Fruit fly (Drosophila melanogaster) whole organism, prepupa: Measurements from ENCODE around the gene CG18731.

Experiments
- Blimp-1 ChIP-seq: fragments of 200-800 bp; sonication (Bioruptor generic); optimal IDR thresholded peaks from 3 replicates; lab custom pipeline; 2017; ENCODE audit warnings: missing biosample characterization, missing genetic modification characterization, mild to moderate bottlenecking, moderate library complexity, missing genetic modification reagents
- CG10631 ChIP-seq: fragments of 200-800 bp; sonication (Bioruptor generic); optimal IDR thresholded peaks from 2 replicates; lab custom pipeline; 2016; ENCODE audit warnings: missing biosample characterization, missing genetic modification characterization
- CG10669 ChIP-seq: fragments of 200-800 bp; sonication (Bioruptor generic); optimal IDR thresholded peaks from 3 replicates; lab custom pipeline; 2018; ENCODE audit warnings: missing biosample characterization, mild to moderate bottlenecking, missing genetic modification characterization, moderate library complexity
- CG11294 ChIP-seq: fragments of 200-800 bp; sonication (Bioruptor generic); IDR thresholded peaks from 2 replicates; pipeline ENCODE4 v1.3.6; 2022; ENCODE audit warnings: missing biosample characterization, missing genetic modification characterization
- CG11762 ChIP-seq: fragments of 200-800 bp; sonication (Bioruptor generic); optimal IDR thresholded peaks from 3 replicates; lab custom pipeline; 2016; ENCODE audit warnings: missing biosample characterization, missing genetic modification characterization; ENCODE audit not compliant: insufficient read depth
- CG11902 ChIP-seq: fragments of 200-800 bp; sonication (Bioruptor generic); optimal IDR thresholded peaks from 3 replicates; lab custom pipeline; 2016; ENCODE audit warnings: missing biosample characterization, missing genetic modification characterization
- CG1621 ChIP-seq: fragments of 200-800 bp; sonication (Bioruptor generic); optimal IDR thresholded peaks from 3 replicates; lab custom pipeline; 2018; ENCODE audit warnings: missing biosample characterization, mild to moderate bottlenecking, missing genetic modification characterization
- CG3032 ChIP-seq: fragments of 200-800 bp; optimal IDR thresholded peaks from 2 replicates; lab custom pipeline; 2019; ENCODE audit warnings: missing biosample characterization, mild to moderate bottlenecking, missing genetic modification characterization, moderate library complexity
- CG31627 ChIP-seq: fragments of 200-800 bp; sonication (Bioruptor generic); optimal IDR thresholded peaks from 3 replicates; lab custom pipeline; 2016; ENCODE audit warnings: missing biosample characterization, missing genetic modification characterization
- CG32006 ChIP-seq: fragments of 200-800 bp; sonication (Bioruptor generic); optimal IDR thresholded peaks from 3 replicates; lab custom pipeline; 2017; ENCODE audit warnings: missing biosample characterization, mild to moderate bottlenecking, missing genetic modification characterization
- CG34406 ChIP-seq: fragments of 200-800 bp; sonication (Bioruptor generic); optimal IDR thresholded peaks from 3 replicates; lab custom pipeline; 2016; ENCODE audit warnings: missing biosample characterization, missing genetic modification characterization
- CG3919 ChIP-seq: fragments of 200-800 bp; sonication (Bioruptor generic); optimal IDR thresholded peaks from 3 replicates; lab custom pipeline; 2016; ENCODE audit warnings: missing biosample characterization, missing genetic modification characterization
- CG6163 ChIP-seq: fragments of 200-800 bp; sonication (Bioruptor generic); IDR thresholded peaks from 3 replicates; pipeline ENCODE4 v1.3.6; 2022; ENCODE audit warnings: missing biosample characterization, missing genetic modification characterization
- CG6792 ChIP-seq: fragments of 200-800 bp; sonication (Bioruptor generic); optimal IDR thresholded peaks from 3 replicates; lab custom pipeline; 2016; ENCODE audit warnings: missing biosample characterization, missing genetic modification characterization
- CG7368 ChIP-seq: fragments of 200-800 bp; sonication (Bioruptor generic); optimal IDR thresholded peaks from 3 replicates; lab custom pipeline; 2016; ENCODE audit warnings: missing biosample characterization, missing genetic modification characterization
- CG8632 ChIP-seq: fragments of 200-800 bp; sonication (Bioruptor generic); optimal IDR thresholded peaks from 3 replicates; lab custom pipeline; 2016; ENCODE audit warnings: missing biosample characterization, missing genetic modification characterization
- CG9139 ChIP-seq: fragments of 200-800 bp; sonication (Bioruptor generic); optimal IDR thresholded peaks from 3 replicates; lab custom pipeline; 2017; ENCODE audit warnings: missing biosample characterization, mild to moderate bottlenecking, missing genetic modification characterization
- Eip75B ChIP-seq: fragments of 200-800 bp; sonication (Bioruptor generic); optimal IDR thresholded peaks from 3 replicates; lab custom pipeline; 2016; ENCODE audit warnings: missing biosample characterization, missing genetic modification characterization
- Eip78C ChIP-seq: fragments of 200-800 bp; sonication (Bioruptor generic); peaks from one replicate; lab custom pipeline; 2016; ENCODE audit warnings: missing biosample characterization, missing genetic modification characterization
- Eip93F ChIP-seq: fragments of 200-800 bp; sonication (Bioruptor generic); optimal IDR thresholded peaks from 2 replicates; lab custom pipeline; 2016; ENCODE audit warnings: missing biosample characterization, mild to moderate bottlenecking, missing genetic modification characterization
- Ets21C ChIP-seq: fragments of 200-800 bp; sonication (Bioruptor generic); optimal IDR thresholded peaks from 3 replicates; lab custom pipeline; 2016; ENCODE audit warnings: missing biosample characterization, missing genetic modification characterization
- Ets96B ChIP-seq: fragments of 200-800 bp; optimal IDR thresholded peaks from 2 replicates; lab custom pipeline; 2019; ENCODE audit warnings: missing biosample characterization, mild to moderate bottlenecking, missing genetic modification characterization, moderate library complexity
- Gug ChIP-seq: fragments of 200-800 bp; sonication (Bioruptor generic); IDR thresholded peaks from 2 replicates; pipeline ENCODE4 v1.3.6; 2022; ENCODE audit warnings: missing biosample characterization, missing genetic modification characterization
- Hr38 ChIP-seq: sonication (Bioruptor generic); optimal IDR thresholded peaks from 2 replicates; lab custom pipeline; 2016; ENCODE audit warnings: missing biosample characterization, missing genetic modification characterization
- Hr39 ChIP-seq: fragments of 200-800 bp; sonication (Bioruptor generic); optimal IDR thresholded peaks from 2 replicates; lab custom pipeline; 2016; ENCODE audit warnings: missing biosample characterization, missing genetic modification characterization
- Hr4 ChIP-seq: fragments of 200-800 bp; sonication (Bioruptor generic); optimal IDR thresholded peaks from 3 replicates; lab custom pipeline; 2016; ENCODE audit warnings: missing biosample characterization, missing genetic modification characterization
- Met ChIP-seq: fragments of 200-800 bp; sonication (Bioruptor generic); optimal IDR thresholded peaks from 3 replicates; lab custom pipeline; 2016; ENCODE audit warnings: missing biosample characterization, missing genetic modification characterization
- Smox ChIP-seq: fragments of 200-800 bp; sonication (Bioruptor generic); optimal IDR thresholded peaks from 3 replicates; lab custom pipeline; 2016; ENCODE audit warnings: missing biosample characterization, missing genetic modification characterization
- Sox102F ChIP-seq: fragments of 200-800 bp; sonication (Bioruptor generic); optimal IDR thresholded peaks from 2 replicates; lab custom pipeline; 2016; ENCODE audit warnings: missing biosample characterization, mild to moderate bottlenecking, missing genetic modification characterization
- acj6 ChIP-seq: fragments of 200-800 bp; sonication (Bioruptor generic); optimal IDR thresholded peaks from 3 replicates; lab custom pipeline; 2016; ENCODE audit warnings: missing biosample characterization, missing genetic modification characterization
- cyc ChIP-seq: fragments of 200-800 bp; sonication (Bioruptor generic); optimal IDR thresholded peaks from 3 replicates; lab custom pipeline; 2016; ENCODE audit warnings: missing biosample characterization, missing genetic modification characterization
- dac ChIP-seq: fragments of 200-800 bp; sonication (Bioruptor generic); optimal IDR thresholded peaks from 2 replicates; lab custom pipeline; 2017; ENCODE audit warnings: missing biosample characterization, mild to moderate bottlenecking, missing genetic modification characterization
- dsx ChIP-seq: fragments of 200-800 bp; optimal IDR thresholded peaks from 3 replicates; lab custom pipeline; 2019; ENCODE audit warnings: missing biosample characterization, mild to moderate bottlenecking, missing genetic modification characterization, moderate library complexity; ENCODE audit not compliant: poor library complexity, severe bottlenecking
- eg ChIP-seq: fragments of 200-800 bp; sonication (Bioruptor generic); IDR thresholded peaks from 3 replicates; pipeline ENCODE4 v1.3.6; 2022; ENCODE audit warnings: missing biosample characterization, missing genetic modification characterization
- fd85E ChIP-seq: fragments of 200-800 bp; sonication (Bioruptor generic); optimal IDR thresholded peaks from 3 replicates; lab custom pipeline; 2016; ENCODE audit warnings: missing biosample characterization, missing genetic modification characterization
- fkh ChIP-seq: fragments of 200-800 bp; sonication (Bioruptor generic); optimal IDR thresholded peaks from 3 replicates; lab custom pipeline; 2017; ENCODE audit warnings: missing biosample characterization, mild to moderate bottlenecking, missing genetic modification characterization, moderate library complexity
- net ChIP-seq: fragments of 200-800 bp; sonication (Bioruptor generic); optimal IDR thresholded peaks from 3 replicates; lab custom pipeline; 2016; ENCODE audit warnings: missing biosample characterization, missing genetic modification characterization
- pdm3 ChIP-seq: fragments of 200-800 bp; sonication (Bioruptor generic); optimal IDR thresholded peaks from 3 replicates; lab custom pipeline; 2016; ENCODE audit warnings: missing biosample characterization, missing genetic modification characterization
- salr ChIP-seq, 2 experiments: fragments of 200-800 bp; sonication (Bioruptor generic); optimal IDR thresholded peaks; 3 replicates each; lab custom pipeline; 2016 to 2018; ENCODE audit warnings: missing biosample characterization in 2 of 2, missing genetic modification characterization in 2 of 2, mild to moderate bottlenecking in 1 of 2
- spab ChIP-seq: fragments of 200-800 bp; sonication (Bioruptor generic); optimal IDR thresholded peaks from 2 replicates; lab custom pipeline; 2017; ENCODE audit warnings: missing biosample characterization, mild to moderate bottlenecking, missing genetic modification characterization, missing genetic modification reagents
- ss ChIP-seq, 2 experiments: fragments of 200-800 bp; sonication (Bioruptor generic); optimal IDR thresholded peaks; 2 replicates in 1 of 2; 3 replicates in 1 of 2; lab custom pipeline; 2017 to 2018; ENCODE audit warnings: mild to moderate bottlenecking in 2 of 2, missing biosample characterization in 2 of 2, missing genetic modification characterization in 2 of 2, moderate library complexity in 1 of 2
- svp ChIP-seq: fragments of 200-800 bp; sonication (Bioruptor generic); peaks from one replicate; lab custom pipeline; 2016; ENCODE audit warnings: missing biosample characterization, missing genetic modification characterization
- vri ChIP-seq: fragments of 200-800 bp; sonication (Bioruptor generic); optimal IDR thresholded peaks from 3 replicates; lab custom pipeline; 2016; ENCODE audit warnings: missing biosample characterization, mild to moderate bottlenecking, missing genetic modification characterization

The CG18731 gene

dm6 chr3R:29689211-29689610, 35.6 kb upstream of the CG18731 start, which contains the start of gene Obp99c:
TSS of gene Obp99c (minus strand) at chr3R:29689311.
- TF ChIP-seq CG11294 (GFP tag; lab: Robert Waterston, UW) (no peak), Eip93F (GFP tag; lab: Kevin White, UChicago) (no peak), acj6 (GFP tag; lab: Kevin White, UChicago) (no peak), Hr38 (GFP tag; lab: Kevin White, UChicago) (no peak), cyc (GFP tag; lab: Kevin White, UChicago) (no peak), pdm3 (GFP tag; lab: Kevin White, UChicago) (no peak), CG3032 (no peak), fkh (GFP tag; lab: Kevin White, UChicago) (no peak), CG8632 (GFP tag; lab: Kevin White, UChicago) (no peak), CG32006 (no peak), Smox (GFP tag; lab: Kevin White, UChicago) (no peak), Gug (GFP tag; lab: Robert Waterston, UW) (no peak), Hr39 (GFP tag; lab: Kevin White, UChicago) (no peak), Met (GFP tag; lab: Kevin White, UChicago) (no peak), net (GFP tag; lab: Kevin White, UChicago) (no peak)

dm6 chr3R:29689833-29690538, 34.8 kb upstream of the CG18731 start:
- TF ChIP-seq CG32006 (peak; percentile 12), fkh (GFP tag; lab: Kevin White, UChicago) (peak; percentile 5), Blimp-1 (GFP tag; lab: Kevin White, UChicago) (no peak), dsx (GFP tag; lab: Kevin White, UChicago) (peak; percentile 38), svp (GFP tag; lab: Kevin White, UChicago) (peak; percentile 78), Eip78C (GFP tag; lab: Kevin White, UChicago) (peak; percentile 52), salr (GFP tag; optimal IDR thresholded peaks at IDR 0.05; lab: Kevin White, UChicago) (no peak)

dm6 chr3R:29690539-29690852, 34.3 kb upstream of the CG18731 start:
- TF ChIP-seq CG8632 (GFP tag; lab: Kevin White, UChicago): peak; percentile 31
- no peak for TF ChIP-seq dsx (GFP tag; lab: Kevin White, UChicago)
- no peak for TF ChIP-seq fd85E (GFP tag; lab: Kevin White, UChicago)
- TF ChIP-seq CG3919: peak; percentile 61
- peak; percentile 52 for TF ChIP-seq CG1621
- TF ChIP-seq spab (GFP tag; lab: Kevin White, UChicago): peak; percentile 37
- TF ChIP-seq CG11294 (GFP tag; lab: Robert Waterston, UW): no peak
- TF ChIP-seq vri: no peak
- peak; percentile 63 for TF ChIP-seq CG32006
- TF ChIP-seq Ets96B (tag; lab: Kevin White, UChicago): peak; percentile 71
- peak; percentile 45 for TF ChIP-seq Eip75B (GFP tag; lab: Kevin White, UChicago)
- TF ChIP-seq CG10631: peak; percentile 35
- TF ChIP-seq Eip78C (GFP tag; lab: Kevin White, UChicago): peak; percentile 90
- no peak for TF ChIP-seq CG7368
- no peak for TF ChIP-seq ss (GFP tag; optimal IDR thresholded peaks at IDR 0.05; lab: Kevin White, UChicago)
- TF ChIP-seq CG11762 (GFP tag; lab: Kevin White, UChicago): no peak
- TF ChIP-seq net (GFP tag; lab: Kevin White, UChicago): peak; percentile 42
- peak; percentile 6 for TF ChIP-seq CG34406 (GFP tag; lab: Kevin White, UChicago)
- TF ChIP-seq salr (GFP tag; optimal IDR thresholded peaks at IDR 0.05; lab: Kevin White, UChicago): peak in 1 of 2 experiments; percentile 37
- no peak for TF ChIP-seq dac
- peak; percentile 61 for TF ChIP-seq CG3032
- TF ChIP-seq pdm3 (GFP tag; lab: Kevin White, UChicago): peak; percentile 61
- no peak for TF ChIP-seq Hr38 (GFP tag; lab: Kevin White, UChicago)
- no peak for TF ChIP-seq Blimp-1 (GFP tag; lab: Kevin White, UChicago)
- peak; percentile 32 for TF ChIP-seq CG11902 (GFP tag; lab: Kevin White, UChicago)
- no peak for TF ChIP-seq Gug (GFP tag; lab: Robert Waterston, UW)
- no peak for TF ChIP-seq Sox102F (GFP tag; lab: Kevin White, UChicago)
- TF ChIP-seq eg (GFP tag; lab: Robert Waterston, UW): peak; percentile 44; the same call in 1 of the 3 replicates
- TF ChIP-seq CG6163 (GFP tag; lab: Robert Waterston, UW): peak; percentile 63; the same call in 2 of the 3 replicates
- TF ChIP-seq CG6792: no peak
- peak; percentile 36 for TF ChIP-seq CG31627
- peak; percentile 58 for TF ChIP-seq Hr4 (GFP tag; lab: Kevin White, UChicago)
- no peak for TF ChIP-seq Eip93F (GFP tag; lab: Kevin White, UChicago)
- peak; percentile 35 for TF ChIP-seq acj6 (GFP tag; lab: Kevin White, UChicago)
- no peak for TF ChIP-seq CG9139 (GFP tag; lab: Kevin White, UChicago)
- TF ChIP-seq fkh (GFP tag; lab: Kevin White, UChicago): no peak
- peak; percentile 62 for TF ChIP-seq CG10669 (GFP tag; lab: Kevin White, UChicago)
- peak; percentile 13 for TF ChIP-seq svp (GFP tag; lab: Kevin White, UChicago)
- peak; percentile 30 for TF ChIP-seq cyc (GFP tag; lab: Kevin White, UChicago)
- TF ChIP-seq Ets21C (GFP tag; lab: Kevin White, UChicago): no peak
